Fruit fly (Drosophila melanogaster): ENCODE results near the gene rudhira.
A peak's percentile ranks its signal among the peaks of the same experiment; 100 is the strongest.

Gene rudhira

DNA sequence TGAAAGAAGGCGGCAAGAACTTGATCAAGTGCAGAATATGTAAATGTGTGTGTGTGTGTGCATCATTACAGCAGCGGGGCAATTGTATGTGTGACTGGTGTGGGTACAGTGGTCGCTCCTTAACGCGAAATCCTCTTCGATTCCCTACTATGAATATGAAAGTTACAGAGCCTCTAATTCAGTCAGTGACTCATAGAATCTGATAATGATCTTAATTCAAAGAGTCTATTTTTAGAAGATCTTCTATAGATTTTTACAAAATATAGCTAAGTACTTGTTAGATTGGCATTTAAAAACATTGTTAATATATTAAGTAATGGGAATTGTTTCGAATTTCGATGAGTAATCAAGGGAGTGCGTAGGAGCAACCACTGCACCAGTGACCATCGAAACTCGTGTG is 65.7 kb downstream of the rudhira start (continued):
- peak; percentile 10 for TF ChIP-seq achi (GFP tag; optimal IDR thresholded peaks at IDR 0.05)
- no peak for TF ChIP-seq Eip75B (GFP tag; optimal IDR thresholded peaks at IDR 0.05)
- TF ChIP-seq Sox15 (GFP tag; optimal IDR thresholded peaks at IDR 0.05), result no peak
- TF ChIP-seq Sox102F (GFP tag; optimal IDR thresholded peaks at IDR 0.05), result no peak
- TF ChIP-seq CG11762 (GFP tag; optimal IDR thresholded peaks at IDR 0.05; ENCODE audit: insufficient read depth), result no peak
- TF ChIP-seq acj6 (GFP tag; optimal IDR thresholded peaks at IDR 0.05), result no peak
- TF ChIP-seq vri (GFP tag; optimal IDR thresholded peaks at IDR 0.05), result no peak
- TF ChIP-seq CG16779 (tag; optimal IDR thresholded peaks at IDR 0.05), result no peak
- no peak for TF ChIP-seq CG6276 (GFP tag; optimal IDR thresholded peaks at IDR 0.05)
- peak; percentile 25 for TF ChIP-seq CG6792 (GFP tag; optimal IDR thresholded peaks at IDR 0.05)
- TF ChIP-seq CG11902 (GFP tag; optimal IDR thresholded peaks at IDR 0.05), result no peak
- TF ChIP-seq CG34406 (GFP tag; optimal IDR thresholded peaks at IDR 0.05), result no peak
- 0 out of 3 replicates have a peak, but pooled peaks have one; percentile 30 for TF ChIP-seq CG8119 (GFP tag; IDR thresholded peaks at IDR 0.05)
- TF ChIP-seq CG31627 (GFP tag; optimal IDR thresholded peaks at IDR 0.05), result no peak
- no peak for TF ChIP-seq Gug (GFP tag; IDR thresholded peaks at IDR 0.05)
- TF ChIP-seq CG6808 (GFP tag; optimal IDR thresholded peaks at IDR 0.05), result no peak
- peak; percentile 22 for TF ChIP-seq CG3032 (tag; optimal IDR thresholded peaks at IDR 0.05)
- TF ChIP-seq net (GFP tag; optimal IDR thresholded peaks at IDR 0.05), result no peak
- TF ChIP-seq CG3919 (GFP tag; optimal IDR thresholded peaks at IDR 0.05), result peak; percentile 42
- peak; percentile 25 for TF ChIP-seq Hr4 (GFP tag; optimal IDR thresholded peaks at IDR 0.05)
- TF ChIP-seq CG1621 (tag; optimal IDR thresholded peaks at IDR 0.05), result no peak
- no peak for TF ChIP-seq CG6854 (GFP tag; optimal IDR thresholded peaks at IDR 0.05)
- TF ChIP-seq CG8632 (GFP tag; optimal IDR thresholded peaks at IDR 0.05), result no peak
- no peak for TF ChIP-seq lz (GFP tag; optimal IDR thresholded peaks at IDR 0.05)
- peak; percentile 36 for TF ChIP-seq CG10669 (GFP tag; optimal IDR thresholded peaks at IDR 0.05)
- TF ChIP-seq salr (GFP tag; optimal IDR thresholded peaks at IDR 0.05), result no peak
- no peak for TF ChIP-seq CG7368 (GFP tag; optimal IDR thresholded peaks at IDR 0.05)
- no peak for TF ChIP-seq Sox14 (GFP tag; optimal IDR thresholded peaks at IDR 0.05)
- TF ChIP-seq CG15336 (GFP tag; IDR thresholded peaks at IDR 0.05), result no peak

DNA sequence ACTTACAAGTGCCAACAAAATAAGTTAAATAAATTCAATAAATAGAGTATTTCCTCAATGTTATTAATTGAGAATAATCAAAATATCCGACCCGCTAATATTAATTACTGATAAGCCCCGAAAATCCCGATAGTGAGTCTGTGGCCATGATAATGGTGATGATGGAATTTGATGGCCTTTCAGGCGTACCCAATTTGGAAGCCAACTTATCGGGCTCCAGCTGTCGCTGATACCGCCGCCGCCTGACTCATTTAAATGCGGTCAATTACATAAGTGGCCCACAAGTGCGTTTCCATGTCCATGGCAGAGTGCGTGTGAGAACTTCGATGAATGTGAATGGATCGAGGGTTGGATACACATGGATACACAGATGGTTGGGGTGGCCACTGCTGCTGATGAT is 67.4 kb downstream of the rudhira start:
- TF ChIP-seq CG16779 (tag; optimal IDR thresholded peaks at IDR 0.05) (no peak), vri (GFP tag; optimal IDR thresholded peaks at IDR 0.05) (peak; percentile 53)

DNA sequence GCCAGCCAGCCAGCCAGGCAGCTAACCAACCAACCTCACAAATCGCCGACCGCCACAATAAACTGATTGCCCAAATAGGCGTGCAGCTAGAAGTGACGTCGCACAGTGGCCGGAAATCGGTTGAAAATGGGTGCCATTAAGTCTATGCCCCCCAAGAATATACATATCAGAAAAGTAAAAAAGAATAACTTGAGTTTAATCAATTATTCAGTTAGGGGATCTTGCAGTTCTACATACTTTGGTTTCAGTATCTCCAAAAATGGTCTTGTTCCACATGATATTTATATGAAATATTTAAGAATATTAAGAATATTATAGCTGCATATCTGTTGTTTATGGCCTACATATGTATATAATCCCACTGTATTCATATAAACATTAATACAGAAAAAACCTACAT is 68.7 kb downstream of the rudhira start:
- TF ChIP-seq cyc (GFP tag; optimal IDR thresholded peaks at IDR 0.05), result no peak
- TF ChIP-seq CG11762 (GFP tag; optimal IDR thresholded peaks at IDR 0.05; ENCODE audit: insufficient read depth), result no peak
- TF ChIP-seq CG8119 (GFP tag; IDR thresholded peaks at IDR 0.05), result peak; percentile 43; the same call in 1 of the 3 replicates
- TF ChIP-seq salr (GFP tag; optimal IDR thresholded peaks at IDR 0.05), result no peak
- TF ChIP-seq CG15336 (GFP tag; IDR thresholded peaks at IDR 0.05), result peak; percentile 31; the same call in 1 of the 2 replicates
- TF ChIP-seq CG6163 (GFP tag; IDR thresholded peaks at IDR 0.05), result no peak
- peak; percentile 21 for TF ChIP-seq Eip78C (GFP tag)
- TF ChIP-seq Hr4 (GFP tag; optimal IDR thresholded peaks at IDR 0.05), result peak; percentile 22
- TF ChIP-seq CG32006 (GFP tag; optimal IDR thresholded peaks at IDR 0.05), result peak; percentile 52

DNA sequence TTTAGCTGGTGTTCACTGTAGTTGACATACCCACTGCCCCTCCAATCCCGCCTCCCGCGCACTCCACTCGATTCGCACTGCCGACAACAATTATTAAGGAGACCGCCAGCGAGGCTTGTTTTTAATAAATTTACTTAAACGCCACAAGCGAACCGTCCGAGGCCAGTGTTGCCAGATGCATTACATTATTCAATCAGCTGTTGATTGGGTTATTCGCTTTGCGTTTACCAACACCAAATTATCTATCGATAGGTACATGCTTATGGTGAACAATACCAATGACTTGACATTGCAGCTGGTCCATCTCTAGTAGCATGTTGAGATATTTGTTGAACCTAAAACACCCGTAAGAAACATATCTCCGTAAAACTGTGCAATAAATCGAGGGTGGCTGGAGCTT is 70.3 kb downstream of the rudhira start, which contains the start of the genes CG10353 and SelG:
TSS of gene CG10353 (minus strand) at position 187 of the 400 bp plus-strand sequence.
TSS of gene SelG (plus strand) at position 309 of the 400 bp plus-strand sequence.
- TF ChIP-seq eg (GFP tag; IDR thresholded peaks at IDR 0.05), result no peak
- no peak for TF ChIP-seq CG6276 (GFP tag; optimal IDR thresholded peaks at IDR 0.05)
- TF ChIP-seq CG7368 (GFP tag; optimal IDR thresholded peaks at IDR 0.05), result no peak
- TF ChIP-seq vri (GFP tag; optimal IDR thresholded peaks at IDR 0.05), result no peak
- no peak for TF ChIP-seq Eip93F (GFP tag; optimal IDR thresholded peaks at IDR 0.05)
- no peak for TF ChIP-seq dsx (GFP tag; optimal IDR thresholded peaks at IDR 0.05; ENCODE audit: poor library complexity, severe bottlenecking)
- no peak for TF ChIP-seq acj6 (GFP tag; optimal IDR thresholded peaks at IDR 0.05)
- no peak for TF ChIP-seq CG3032 (tag; optimal IDR thresholded peaks at IDR 0.05)
- peak; percentile 34 for TF ChIP-seq CG3919 (GFP tag; optimal IDR thresholded peaks at IDR 0.05)
- TF ChIP-seq CG11762 (GFP tag; optimal IDR thresholded peaks at IDR 0.05; ENCODE audit: insufficient read depth), result no peak
- peak; percentile 25 for TF ChIP-seq Ets21C (GFP tag; optimal IDR thresholded peaks at IDR 0.05)
- TF ChIP-seq CG10631 (GFP tag; optimal IDR thresholded peaks at IDR 0.05), result no peak
- peak in 1 of 2 experiments; percentile 6 for TF ChIP-seq ss (GFP tag; optimal IDR thresholded peaks at IDR 0.05)
- TF ChIP-seq Hr39 (GFP tag; optimal IDR thresholded peaks at IDR 0.05), result peak; percentile 25
- TF ChIP-seq CG11294 (GFP tag; IDR thresholded peaks at IDR 0.05), result no peak
- TF ChIP-seq CG34406 (GFP tag; optimal IDR thresholded peaks at IDR 0.05), result no peak
- TF ChIP-seq CG8119 (GFP tag; IDR thresholded peaks at IDR 0.05), result no peak
- no peak for TF ChIP-seq OdsH (GFP tag; optimal IDR thresholded peaks at IDR 0.05)
- no peak for TF ChIP-seq CG16779 (tag; optimal IDR thresholded peaks at IDR 0.05)
- peak; percentile 40 for TF ChIP-seq cyc (GFP tag; optimal IDR thresholded peaks at IDR 0.05)
- TF ChIP-seq Eip78C (GFP tag), result peak; percentile 70
- peak; percentile 37 for TF ChIP-seq topi (GFP tag; optimal IDR thresholded peaks at IDR 0.05)
- TF ChIP-seq esn (GFP tag; optimal IDR thresholded peaks at IDR 0.05), result peak; percentile 50
- no peak for TF ChIP-seq salr (GFP tag; optimal IDR thresholded peaks at IDR 0.05)
- TF ChIP-seq Hr38 (GFP tag; optimal IDR thresholded peaks at IDR 0.05), result no peak
- TF ChIP-seq Eip75B (GFP tag; optimal IDR thresholded peaks at IDR 0.05), result peak; percentile 29

Data from whole organism, prepupa.